Fruit fly (Drosophila melanogaster): Measurements from ENCODE around the gene CG8461.

The CG8461 gene

dm6 chr3R:14511123-14511908, 2.1 kb downstream of the CG8461 start, which contains the start of the genes HtrA2 and mRpL11:
TSS of gene HtrA2 (minus strand) at chr3R:14511712.
TSS of gene mRpL11 (plus strand) at chr3R:14511838.
- TF ChIP-seq usp (GFP tag; optimal IDR thresholded peaks at IDR 0.05), result no peak
- no peak for TF ChIP-seq EcR (GFP tag; optimal IDR thresholded peaks at IDR 0.05)
- TF ChIP-seq CG8478 (optimal IDR thresholded peaks at IDR 0.05), result no peak
- TF ChIP-seq psq (optimal IDR thresholded peaks at IDR 0.05), result no peak
- no peak for TF ChIP-seq Dll (optimal IDR thresholded peaks at IDR 0.05)
- no peak for TF ChIP-seq pan (optimal IDR thresholded peaks at IDR 0.05)

- TF ChIP-seq EcR (GFP tag; optimal IDR thresholded peaks at IDR 0.05) (no peak), usp (GFP tag; optimal IDR thresholded peaks at IDR 0.05) (no peak), CG8478 (optimal IDR thresholded peaks at IDR 0.05) (no peak), Dll (optimal IDR thresholded peaks at IDR 0.05) (no peak), psq (optimal IDR thresholded peaks at IDR 0.05) (no peak), pan (optimal IDR thresholded peaks at IDR 0.05) (no peak)
Observed at dm6 chr3R:14505120-14505519, 8.3 kb downstream of the CG8461 start.

DNA sequence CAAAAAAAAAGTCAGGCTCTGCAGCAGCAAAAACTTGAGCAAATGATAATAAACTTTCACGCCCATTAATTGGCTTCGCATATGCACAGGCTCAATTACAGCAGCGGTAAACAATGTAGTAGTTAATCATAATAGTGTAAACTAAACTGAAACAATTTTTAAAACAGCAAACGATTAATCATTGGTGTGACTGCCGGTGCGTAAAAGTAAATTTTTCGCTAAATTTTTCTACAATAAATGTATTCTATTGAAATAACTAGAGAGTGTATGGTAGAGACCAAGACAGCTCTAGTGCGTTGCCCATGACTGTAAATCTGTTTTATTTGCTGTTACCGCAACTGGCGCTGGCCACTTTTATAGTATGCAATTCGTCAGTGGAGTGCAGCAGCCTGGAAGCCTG, 15.4 kb downstream of the CG8461 start:
- TF ChIP-seq pan (optimal IDR thresholded peaks at IDR 0.05) (no peak), psq (optimal IDR thresholded peaks at IDR 0.05) (no peak)

DNA sequence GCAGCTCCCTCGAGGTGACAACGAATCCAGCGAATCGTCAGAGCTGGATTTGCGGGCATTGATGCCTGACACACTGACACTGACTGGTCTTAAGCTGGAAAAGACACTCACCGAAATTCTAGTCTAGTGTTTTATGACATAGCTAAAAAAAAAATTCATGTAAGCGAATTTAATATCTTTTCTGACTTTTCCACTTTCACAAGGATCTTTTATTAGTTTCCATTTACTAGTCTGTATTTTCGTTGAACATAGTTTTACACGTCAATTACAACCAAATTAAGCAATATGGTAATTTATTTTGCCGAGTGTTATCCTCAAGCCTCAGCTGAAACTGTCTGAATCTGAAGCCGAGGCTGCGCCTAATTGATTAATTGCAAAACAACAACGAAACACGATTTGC, 17.1 kb downstream of the CG8461 start:
- TF ChIP-seq usp (GFP tag; optimal IDR thresholded peaks at IDR 0.05) (no peak), CG8478 (optimal IDR thresholded peaks at IDR 0.05) (no peak), Dll (optimal IDR thresholded peaks at IDR 0.05) (no peak), EcR (GFP tag; optimal IDR thresholded peaks at IDR 0.05) (no peak), psq (optimal IDR thresholded peaks at IDR 0.05) (no peak), pan (optimal IDR thresholded peaks at IDR 0.05) (no peak)

DNA sequence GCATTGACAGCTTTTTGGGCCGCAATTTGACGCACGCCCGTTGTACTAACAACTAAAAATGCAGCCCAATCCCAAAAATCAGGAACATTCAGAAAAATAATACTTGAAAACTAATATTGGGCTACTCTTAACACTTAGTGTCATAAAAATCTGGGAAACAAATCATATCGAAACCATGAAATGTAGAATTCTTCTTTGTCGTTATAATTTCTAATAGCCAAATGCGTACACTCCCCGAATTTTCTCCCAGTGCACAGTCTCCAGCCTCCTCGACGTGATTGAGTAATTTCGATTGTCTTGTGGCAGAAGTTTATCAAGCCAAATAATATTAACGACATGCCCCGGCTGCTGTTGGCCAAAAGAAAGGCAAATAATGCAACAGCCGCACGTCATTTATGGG, 19.5 kb downstream of the CG8461 start:
- TF ChIP-seq usp (GFP tag; optimal IDR thresholded peaks at IDR 0.05) (no peak), pan (optimal IDR thresholded peaks at IDR 0.05) (no peak), psq (optimal IDR thresholded peaks at IDR 0.05) (no peak), Dll (optimal IDR thresholded peaks at IDR 0.05) (no peak), CG8478 (optimal IDR thresholded peaks at IDR 0.05) (no peak), EcR (GFP tag; optimal IDR thresholded peaks at IDR 0.05) (no peak)

DNA sequence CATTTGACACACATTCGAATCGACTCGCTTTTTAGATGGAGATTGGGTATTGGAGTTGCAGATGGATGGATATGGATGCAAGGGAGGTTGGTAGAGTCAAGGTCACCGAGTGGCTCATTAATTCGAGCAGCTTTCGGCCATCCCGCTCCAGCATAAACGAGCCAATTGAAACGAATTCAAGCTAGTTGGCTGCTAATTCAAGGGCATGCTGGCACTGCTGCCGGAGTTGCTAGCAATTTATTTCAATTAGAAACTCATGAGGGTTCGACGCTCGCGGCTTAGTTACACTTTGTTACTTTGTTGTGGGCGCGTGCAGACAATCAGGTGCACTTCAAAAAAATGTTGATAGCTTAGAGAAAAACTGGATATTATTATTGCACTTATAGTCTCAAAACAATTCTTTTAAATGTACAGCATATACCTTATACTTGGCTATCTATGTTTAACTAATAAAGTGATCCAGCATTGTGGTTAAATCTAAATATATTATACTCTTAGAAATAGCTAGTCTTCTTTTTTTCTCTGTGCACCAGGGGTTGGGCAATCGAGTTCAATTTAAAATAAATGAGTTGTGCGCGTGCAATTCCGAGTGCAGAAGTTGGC, 21.0 kb downstream of the CG8461 start:
- no peak for TF ChIP-seq psq (optimal IDR thresholded peaks at IDR 0.05)
- no peak for TF ChIP-seq Dll (optimal IDR thresholded peaks at IDR 0.05)
- no peak for TF ChIP-seq CG8478 (optimal IDR thresholded peaks at IDR 0.05)
- no peak for TF ChIP-seq EcR (GFP tag; optimal IDR thresholded peaks at IDR 0.05)
- no peak for TF ChIP-seq usp (GFP tag; optimal IDR thresholded peaks at IDR 0.05)
- no peak for TF ChIP-seq pan (optimal IDR thresholded peaks at IDR 0.05)

dm6 chr3R:14486469-14486868, 27.0 kb downstream of the CG8461 start:
- TF ChIP-seq usp (GFP tag; optimal IDR thresholded peaks at IDR 0.05) (no peak), Dll (optimal IDR thresholded peaks at IDR 0.05) (no peak), psq (optimal IDR thresholded peaks at IDR 0.05) (no peak)

DNA sequence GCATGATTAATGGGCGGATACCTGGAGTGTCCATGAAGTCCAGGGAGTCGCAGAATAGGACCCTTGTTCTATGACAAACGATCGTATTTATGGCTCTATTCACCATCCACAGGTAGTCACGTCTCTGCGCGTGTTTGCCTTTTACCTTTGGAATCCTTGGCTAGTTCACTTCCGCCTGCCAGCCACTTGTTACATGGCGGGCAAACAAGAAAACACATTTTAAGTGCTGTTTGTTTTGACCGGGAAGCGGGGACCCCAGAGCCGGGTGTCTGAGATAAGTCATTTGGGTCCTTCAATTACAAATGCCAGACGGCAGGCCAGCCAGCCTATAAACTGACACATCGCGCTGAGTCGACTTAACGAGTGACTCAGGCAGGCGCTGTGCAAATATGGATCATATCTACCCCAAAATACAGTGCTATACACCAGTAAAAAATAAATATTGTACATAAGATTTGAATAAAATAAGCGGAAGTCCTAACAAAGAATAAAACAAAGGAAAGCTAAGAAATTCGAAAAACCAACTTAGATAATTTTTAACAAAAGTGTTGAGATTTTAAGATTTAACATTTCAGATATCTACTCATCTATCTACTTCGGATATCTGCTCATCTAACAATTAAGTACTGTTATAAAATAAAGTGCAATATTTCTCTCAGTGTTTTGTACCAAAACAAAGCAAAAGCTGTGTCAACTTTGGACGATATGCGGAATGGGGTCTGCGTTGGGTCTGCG, 28.7 kb downstream of the CG8461 start:
- TF ChIP-seq Dll (optimal IDR thresholded peaks at IDR 0.05), result no peak
- no peak for TF ChIP-seq psq (optimal IDR thresholded peaks at IDR 0.05)
- no peak for TF ChIP-seq EcR (GFP tag; optimal IDR thresholded peaks at IDR 0.05)
- TF ChIP-seq pan (optimal IDR thresholded peaks at IDR 0.05), result no peak
- no peak for TF ChIP-seq CG8478 (optimal IDR thresholded peaks at IDR 0.05)
- no peak for TF ChIP-seq usp (GFP tag; optimal IDR thresholded peaks at IDR 0.05)

DNA sequence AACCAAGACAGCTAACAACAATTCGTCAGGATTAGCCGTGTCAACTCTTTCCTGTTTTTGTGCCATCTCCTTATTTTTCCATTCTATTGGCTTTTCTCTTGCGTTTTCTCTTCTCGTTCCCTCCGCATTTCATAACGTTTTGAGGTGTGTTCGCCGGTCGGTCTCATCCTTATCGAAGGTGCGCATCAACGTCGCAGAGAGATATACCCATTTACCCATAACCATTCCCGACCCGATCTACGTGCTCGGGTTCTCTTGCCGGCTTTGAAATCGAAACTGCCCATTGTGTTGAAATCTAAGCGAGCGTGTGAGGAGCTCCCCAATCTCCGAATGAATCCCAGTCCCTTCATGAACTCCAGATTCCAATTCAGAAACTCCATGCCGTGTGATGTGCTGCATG, 30.5 kb downstream of the CG8461 start:
- TF ChIP-seq CG8478 (optimal IDR thresholded peaks at IDR 0.05), result no peak
- TF ChIP-seq pan (optimal IDR thresholded peaks at IDR 0.05), result no peak
- no peak for TF ChIP-seq EcR (GFP tag; optimal IDR thresholded peaks at IDR 0.05)
- TF ChIP-seq psq (optimal IDR thresholded peaks at IDR 0.05), result no peak
- TF ChIP-seq usp (GFP tag; optimal IDR thresholded peaks at IDR 0.05), result no peak
- TF ChIP-seq Dll (optimal IDR thresholded peaks at IDR 0.05), result no peak

dm6 chr3R:14481977-14482376, 31.5 kb downstream of the CG8461 start:
- TF ChIP-seq EcR (GFP tag; optimal IDR thresholded peaks at IDR 0.05) (no peak), Dll (optimal IDR thresholded peaks at IDR 0.05) (no peak), usp (GFP tag; optimal IDR thresholded peaks at IDR 0.05) (no peak), pan (optimal IDR thresholded peaks at IDR 0.05) (no peak), CG8478 (optimal IDR thresholded peaks at IDR 0.05) (no peak), psq (optimal IDR thresholded peaks at IDR 0.05) (no peak)

dm6 chr3R:14481569-14481968, 31.9 kb downstream of the CG8461 start, which contains the start of gene cv-c:
TSS of gene cv-c (minus strand) at chr3R:14481713.
- TF ChIP-seq CG8478 (optimal IDR thresholded peaks at IDR 0.05) (no peak), Dll (optimal IDR thresholded peaks at IDR 0.05) (no peak), pan (optimal IDR thresholded peaks at IDR 0.05) (no peak), psq (optimal IDR thresholded peaks at IDR 0.05) (no peak), EcR (GFP tag; optimal IDR thresholded peaks at IDR 0.05) (no peak), usp (GFP tag; optimal IDR thresholded peaks at IDR 0.05) (no peak)

DNA sequence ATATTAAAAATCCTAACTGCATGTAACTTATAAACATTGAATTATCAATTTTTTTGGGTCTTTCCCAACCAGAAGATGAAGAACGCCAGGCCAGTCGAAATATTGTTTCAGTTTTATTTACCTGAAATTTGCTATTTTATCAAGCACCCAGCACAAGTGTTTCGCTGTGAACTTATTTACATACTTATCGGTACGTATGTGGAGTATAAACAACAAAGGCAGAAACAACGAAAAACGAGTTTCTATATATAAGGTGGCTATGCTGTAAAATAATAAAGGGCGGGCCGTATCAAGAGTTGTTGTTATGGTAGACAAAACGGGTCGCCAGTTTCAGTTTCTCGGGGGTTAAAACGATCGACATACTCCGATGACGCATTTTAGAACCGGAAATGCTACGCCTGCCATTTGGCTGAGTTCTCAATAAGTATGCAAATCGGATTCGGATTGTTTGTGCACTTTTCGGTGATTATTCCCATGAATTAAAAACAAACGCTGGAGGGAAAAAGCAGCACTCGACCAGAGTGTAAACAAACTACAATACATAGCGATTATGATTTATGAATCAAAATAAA, 33.7 kb downstream of the CG8461 start:
- TF ChIP-seq pan (optimal IDR thresholded peaks at IDR 0.05) (no peak), CG8478 (optimal IDR thresholded peaks at IDR 0.05) (no peak), EcR (GFP tag; optimal IDR thresholded peaks at IDR 0.05) (no peak), Dll (optimal IDR thresholded peaks at IDR 0.05) (no peak), psq (optimal IDR thresholded peaks at IDR 0.05) (no peak), usp (GFP tag; optimal IDR thresholded peaks at IDR 0.05) (no peak)

Measured in whole organism.